Fruit fly (Drosophila melanogaster) whole organism, embryonic: Measurements from ENCODE around the gene Eig71Ei.

Source experiments
- Ada2b ChIP-seq: fragments of 200-800 bp; sonication (Bioruptor generic); IDR thresholded peaks from 2 replicates; pipeline ENCODE4 v1.3.6; 2022; ENCODE audit warnings: missing biosample characterization, missing genetic modification characterization
- B-H1 ChIP-seq: fragments of 200-800 bp; sonication (Bioruptor generic); IDR thresholded peaks from 3 replicates; pipeline ENCODE4 v1.3.6; 2022; ENCODE audit warnings: missing biosample characterization, missing genetic modification characterization
- Bdp1 ChIP-seq: fragments of 200-800 bp; sonication (Bioruptor generic); optimal IDR thresholded peaks from 3 replicates; lab custom pipeline; 2016; ENCODE audit warnings: missing biosample characterization, missing genetic modification characterization
- CG10147 ChIP-seq: fragments of 200-800 bp; sonication (Bioruptor generic); optimal IDR thresholded peaks from 2 replicates; lab custom pipeline; 2019; ENCODE audit warnings: missing biosample characterization, mild to moderate bottlenecking, missing genetic modification characterization, moderate library complexity
- CG10274 ChIP-seq: fragments of 200-800 bp; sonication (Bioruptor generic); optimal IDR thresholded peaks from 3 replicates; lab custom pipeline; 2017; ENCODE audit warnings: missing biosample characterization, mild to moderate bottlenecking, missing genetic modification characterization
- CG10321 ChIP-seq: fragments of 200-800 bp; sonication (Bioruptor generic); IDR thresholded peaks from 2 replicates; pipeline ENCODE4 v1.3.6; 2022; ENCODE audit warnings: missing biosample characterization, missing genetic modification characterization
- CG10979 ChIP-seq: fragments of 200-800 bp; sonication (Bioruptor generic); optimal IDR thresholded peaks from 2 replicates; lab custom pipeline; 2018; ENCODE audit warnings: missing biosample characterization, mild to moderate bottlenecking, missing genetic modification characterization, moderate library complexity
- CG1233 ChIP-seq: fragments of 200-800 bp; sonication (Bioruptor generic); optimal IDR thresholded peaks from 4 replicates; lab custom pipeline; 2018; ENCODE audit warnings: missing biosample characterization, mild to moderate bottlenecking, missing genetic modification characterization
- CG12659 ChIP-seq: fragments of 200-800 bp; sonication (Bioruptor generic); optimal IDR thresholded peaks from 3 replicates; lab custom pipeline; 2017; ENCODE audit warnings: mild to moderate bottlenecking, missing biosample characterization, missing genetic modification reagents, missing genetic modification characterization
- CG13624 ChIP-seq: fragments of 200-800 bp; sonication (Bioruptor generic); optimal IDR thresholded peaks from 2 replicates; lab custom pipeline; 2016; ENCODE audit warnings: missing biosample characterization, missing genetic modification characterization
- CG13775 ChIP-seq: fragments of 200-800 bp; sonication (Bioruptor generic); optimal IDR thresholded peaks from 3 replicates; lab custom pipeline; 2017; ENCODE audit warnings: missing biosample characterization, mild to moderate bottlenecking, missing genetic modification characterization
- CG14014 ChIP-seq: fragments of 200-800 bp; sonication (Bioruptor generic); IDR thresholded peaks from 2 replicates; pipeline ENCODE4 v1.3.6; 2022; ENCODE audit warnings: missing biosample characterization, missing genetic modification characterization
- CG14441 ChIP-seq: fragments of 200-800 bp; sonication (Bioruptor generic); IDR thresholded peaks from 2 replicates; pipeline ENCODE4 v1.3.6; 2022; ENCODE audit warnings: missing biosample characterization, missing genetic modification characterization
- CG14667 ChIP-seq: fragments of 200-800 bp; sonication (Bioruptor generic); IDR thresholded peaks from 2 replicates; pipeline ENCODE4 v1.3.6; 2022; ENCODE audit warnings: missing biosample characterization, missing genetic modification characterization
- CG14710 ChIP-seq: fragments of 200-800 bp; sonication (Bioruptor generic); optimal IDR thresholded peaks from 3 replicates; lab custom pipeline; 2019; ENCODE audit warnings: missing biosample characterization, mild to moderate bottlenecking, missing genetic modification characterization, moderate library complexity
- CG15269 ChIP-seq: fragments of 200-800 bp; sonication (Bioruptor generic); optimal IDR thresholded peaks from 2 replicates; lab custom pipeline; 2018; ENCODE audit warnings: missing biosample characterization, mild to moderate bottlenecking, missing genetic modification characterization, moderate library complexity
- CG1647 ChIP-seq: fragments of 200-800 bp; sonication (Bioruptor generic); optimal IDR thresholded peaks from 3 replicates; lab custom pipeline; 2016; ENCODE audit warnings: missing biosample characterization, missing genetic modification characterization
- CG16813 ChIP-seq: fragments of 200-800 bp; sonication (Bioruptor generic); IDR thresholded peaks from 3 replicates; pipeline ENCODE4 v1.3.6; 2022; ENCODE audit warnings: missing biosample characterization, missing genetic modification characterization; ENCODE audit not compliant: partially characterized antibody
- CG17829 ChIP-seq: fragments of 200-800 bp; optimal IDR thresholded peaks from 2 replicates; lab custom pipeline; 2019; ENCODE audit warnings: missing biosample characterization, mild to moderate bottlenecking, missing genetic modification characterization, moderate library complexity
- CG2120 ChIP-seq: fragments of 200-800 bp; sonication (Bioruptor generic); optimal IDR thresholded peaks from 3 replicates; lab custom pipeline; 2016; ENCODE audit warnings: missing biosample characterization, missing genetic modification characterization
- CG2678 ChIP-seq: fragments of 200-800 bp; sonication (Bioruptor generic); optimal IDR thresholded peaks from 3 replicates; lab custom pipeline; 2019; ENCODE audit warnings: missing biosample characterization, mild to moderate bottlenecking, missing genetic modification characterization, moderate library complexity
- CG3726 ChIP-seq: fragments of 200-800 bp; sonication (Bioruptor generic); IDR thresholded peaks from 3 replicates; pipeline ENCODE4, ENCODE4 v1.3.6; 2022; ENCODE audit warnings: missing biosample characterization, missing genetic modification characterization
- CG43689 ChIP-seq: fragments of 200-800 bp; sonication (Bioruptor generic); IDR thresholded peaks from 2 replicates; pipeline ENCODE4 v1.3.6; 2022; ENCODE audit warnings: missing biosample characterization, missing genetic modification characterization
- CG7963 ChIP-seq: fragments of 200-800 bp; sonication (Bioruptor generic); IDR thresholded peaks from 3 replicates; pipeline ENCODE4 v1.3.6; 2022; ENCODE audit warnings: missing biosample characterization, missing genetic modification characterization; ENCODE audit not compliant: partially characterized antibody
- CG9609 ChIP-seq: fragments of 200-800 bp; sonication (Bioruptor generic); optimal IDR thresholded peaks from 3 replicates; lab custom pipeline; 2016; ENCODE audit warnings: missing biosample characterization, missing genetic modification characterization
- D19A ChIP-seq: fragments of 200-800 bp; optimal IDR thresholded peaks from 3 replicates; lab custom pipeline; 2019; ENCODE audit warnings: missing biosample characterization, mild to moderate bottlenecking, missing genetic modification characterization, moderate library complexity
- Dad ChIP-seq: fragments of 200-800 bp; sonication (Bioruptor generic); optimal IDR thresholded peaks from 3 replicates; lab custom pipeline; 2016; ENCODE audit warnings: missing biosample characterization, missing genetic modification characterization
- Hr51 ChIP-seq, 2 experiments: fragments of 200-800 bp; sonication (Bioruptor generic); optimal IDR thresholded peaks; 2 replicates in 1 of 2; 3 replicates in 1 of 2; lab custom pipeline; 2016 to 2018; ENCODE audit warnings: missing biosample characterization in 2 of 2, missing genetic modification characterization in 2 of 2, mild to moderate bottlenecking in 1 of 2, moderate library complexity in 1 of 2
- Med ChIP-seq: fragments of 200-800 bp; sonication (Bioruptor generic); peaks from one replicate; lab custom pipeline; 2016; ENCODE audit warnings: missing biosample characterization, missing genetic modification characterization, mild to moderate bottlenecking, inconsistent platforms, moderate library complexity
- Spps ChIP-seq: fragments of 200-800 bp; sonication (Bioruptor generic); optimal IDR thresholded peaks from 2 replicates; lab custom pipeline; 2018; ENCODE audit warnings: missing biosample characterization, mild to moderate bottlenecking, missing genetic modification characterization
- Vsx1 ChIP-seq: fragments of 200-800 bp; sonication (Bioruptor generic); optimal IDR thresholded peaks from 2 replicates; lab custom pipeline; 2017; ENCODE audit warnings: missing biosample characterization, mild to moderate bottlenecking, missing genetic modification characterization, missing genetic modification reagents
- bsh ChIP-seq, 2 experiments: fragments of 200-800 bp; sonication (Bioruptor generic); optimal IDR thresholded peaks; 2 replicates each; lab custom pipeline; 2017 to 2018; ENCODE audit warnings: mild to moderate bottlenecking in 2 of 2, missing biosample characterization in 2 of 2, missing genetic modification characterization in 2 of 2, moderate library complexity in 1 of 2
- gce ChIP-seq: fragments of 200-800 bp; sonication (Bioruptor generic); IDR thresholded peaks from 3 replicates; pipeline ENCODE4 v1.3.6; 2022; ENCODE audit warnings: missing biosample characterization, missing genetic modification characterization
- klu ChIP-seq: fragments of 200-800 bp; sonication (Bioruptor generic); IDR thresholded peaks from 2 replicates; pipeline ENCODE4 v1.3.6; 2022; ENCODE audit warnings: missing biosample characterization, missing genetic modification characterization
- lab ChIP-seq: fragments of 200-800 bp; sonication (Bioruptor generic); optimal IDR thresholded peaks from 3 replicates; lab custom pipeline; 2017; ENCODE audit warnings: missing biosample characterization, missing genetic modification characterization, mild to moderate bottlenecking, moderate library complexity, missing genetic modification reagents
- maf-S ChIP-seq: fragments of 200-800 bp; sonication (Bioruptor generic); optimal IDR thresholded peaks from 2 replicates; lab custom pipeline; 2016; ENCODE audit warnings: missing biosample characterization, missing genetic modification characterization
- mirr ChIP-seq: fragments of 200-800 bp; sonication (Bioruptor generic); optimal IDR thresholded peaks from 3 replicates; lab custom pipeline; 2018; ENCODE audit warnings: missing biosample characterization, mild to moderate bottlenecking, missing genetic modification characterization
- mld ChIP-seq: fragments of 200-800 bp; sonication (Bioruptor generic); IDR thresholded peaks from 3 replicates; pipeline ENCODE4 v1.3.6; 2022; ENCODE audit warnings: missing biosample characterization, missing genetic modification characterization; ENCODE audit not compliant: partially characterized antibody
- nerfin-1 ChIP-seq: fragments of 200-800 bp; sonication (Bioruptor generic); optimal IDR thresholded peaks from 3 replicates; lab custom pipeline; 2019; ENCODE audit warnings: missing biosample characterization, mild to moderate bottlenecking, missing genetic modification characterization, moderate library complexity
- pfk ChIP-seq: fragments of 200-800 bp; sonication (Bioruptor generic); optimal IDR thresholded peaks from 2 replicates; lab custom pipeline; 2018; ENCODE audit warnings: missing biosample characterization, mild to moderate bottlenecking, missing genetic modification characterization, moderate library complexity
- pita ChIP-seq: fragments of 200-800 bp; sonication (Bioruptor generic); optimal IDR thresholded peaks from 2 replicates; lab custom pipeline; 2017; ENCODE audit warnings: missing biosample characterization, mild to moderate bottlenecking, missing genetic modification characterization
- sisA ChIP-seq: fragments of 200-800 bp; sonication (Bioruptor generic); IDR thresholded peaks from 2 replicates; pipeline ENCODE4 v1.3.6; 2022; ENCODE audit warnings: missing biosample characterization, missing genetic modification characterization
- sna ChIP-seq: fragments of 200-800 bp; sonication (Bioruptor generic); IDR thresholded peaks from 2 replicates; pipeline ENCODE4 v1.3.6; 2022; ENCODE audit warnings: missing biosample characterization, missing genetic modification characterization; ENCODE audit not compliant: partially characterized antibody
- sob ChIP-seq: fragments of 200-800 bp; sonication (Bioruptor generic); IDR thresholded peaks from 2 replicates; pipeline ENCODE4 v1.3.6; 2022; ENCODE audit warnings: missing biosample characterization, missing genetic modification characterization
- sug ChIP-seq: fragments of 200-800 bp; optimal IDR thresholded peaks from 2 replicates; lab custom pipeline; 2019; ENCODE audit warnings: missing biosample characterization, mild to moderate bottlenecking, missing genetic modification characterization, moderate library complexity
- ttk ChIP-seq: fragments of 200-800 bp; sonication (Bioruptor generic); IDR thresholded peaks from 2 replicates; pipeline ENCODE4 v2.1.2; 2022; ENCODE audit warnings: missing biosample characterization, missing genetic modification characterization
- unc-4 ChIP-seq: fragments of 200-800 bp; sonication (Bioruptor generic); IDR thresholded peaks from 2 replicates; pipeline ENCODE4 v1.3.6; 2022; ENCODE audit warnings: missing biosample characterization, missing genetic modification characterization; ENCODE audit not compliant: partially characterized antibody
- unpg ChIP-seq: fragments of 200-800 bp; sonication (Bioruptor generic); optimal IDR thresholded peaks from 3 replicates; lab custom pipeline; 2018; ENCODE audit warnings: missing biosample characterization, mild to moderate bottlenecking, missing genetic modification characterization, moderate library complexity
- usp ChIP-seq: fragments of >200 bp; optimal IDR thresholded peaks from 2 replicates; lab custom pipeline; 2017; ENCODE audit warnings: missing biosample characterization, missing genetic modification characterization
- wdn ChIP-seq: fragments of 200-800 bp; sonication (Bioruptor generic); IDR thresholded peaks from 2 replicates; pipeline ENCODE4 v1.3.6; 2022; ENCODE audit warnings: missing biosample characterization, missing genetic modification characterization
- zfh1 ChIP-seq: fragments of 200-800 bp; sonication (Bioruptor generic); IDR thresholded peaks from 3 replicates; pipeline ENCODE4 v1.3.6; 2022; ENCODE audit warnings: missing biosample characterization, missing genetic modification characterization

The Eig71Ei gene

dm6 chr3L:15677662-15678061 is 18.2 kb downstream of the Eig71Ei start (continued):
- TF ChIP-seq unpg (GFP tag; lab: Kevin White, UChicago) (peak; percentile 17), CG1233 (GFP tag; lab: Kevin White, UChicago) (no peak), Ada2b (GFP tag; lab: Robert Waterston, UW) (0 out of 2 replicates have a peak, but pooled peaks have one; percentile 14), CG13624 (GFP tag; lab: Kevin White, UChicago) (no peak), CG14441 (GFP tag; lab: Robert Waterston, UW) (no peak), Bdp1 (GFP tag; lab: Kevin White, UChicago) (no peak), CG9609 (GFP tag; lab: Kevin White, UChicago) (no peak), CG12659 (no peak), CG43689 (no peak), sug (no peak), sna (no peak), CG2678 (tag; lab: Kevin White, UChicago) (peak; percentile 33), Med (peak; percentile 37), CG3726 (no peak), CG10321 (0 out of 2 replicates have a peak, but pooled peaks have one; percentile 5), CG7963 (no peak), CG14710 (tag; lab: Kevin White, UChicago) (peak; percentile 6), CG16813 (GFP tag; lab: Robert Waterston, UW) (no peak), maf-S (GFP tag; lab: Kevin White, UChicago) (no peak), CG14667 (no peak), D19A (tag; lab: Kevin White, UChicago) (no peak), pfk (GFP tag; lab: Kevin White, UChicago) (no peak), Hr51 (GFP tag; optimal IDR thresholded peaks at IDR 0.05; lab: Kevin White, UChicago) (peak in 1 of 2 experiments; percentile 10), pita (no peak), nerfin-1 (tag; lab: Kevin White, UChicago) (no peak), zfh1 (GFP tag; lab: Robert Waterston, UW) (0 out of 3 replicates have a peak, but pooled peaks have one; percentile 1), Dad (GFP tag; lab: Kevin White, UChicago) (no peak), CG10979 (tag; lab: Kevin White, UChicago) (peak; percentile 25), Vsx1 (GFP tag; lab: Kevin White, UChicago) (no peak), sisA (GFP tag; lab: Robert Waterston, UW) (no peak), CG14014 (GFP tag; lab: Robert Waterston, UW) (0 out of 2 replicates have a peak, but pooled peaks have one; percentile 34), mirr (no peak), ttk (GFP tag; lab: Robert Waterston, UW) (no peak), usp (no peak), gce (GFP tag; lab: Robert Waterston, UW) (no peak), bsh (GFP tag; optimal IDR thresholded peaks at IDR 0.05; lab: Kevin White, UChicago) (peak in 1 of 2 experiments; percentile 33), B-H1 (GFP tag; lab: Robert Waterston, UW) (no peak), CG1647 (no peak), CG10147 (GFP tag; lab: Kevin White, UChicago) (no peak), CG2120 (GFP tag; lab: Kevin White, UChicago) (peak; percentile 18), unc-4 (GFP tag; lab: Robert Waterston, UW) (no peak), CG13775 (GFP tag; lab: Kevin White, UChicago) (no peak), CG17829 (no peak), sob (GFP tag; lab: Robert Waterston, UW) (no peak), wdn (GFP tag; lab: Robert Waterston, UW) (no peak), CG10274 (GFP tag; lab: Kevin White, UChicago) (no peak), lab (no peak), mld (no peak), CG15269 (tag; lab: Kevin White, UChicago) (peak; percentile 12), klu (GFP tag; lab: Robert Waterston, UW) (no peak), Spps (no peak)
